Worm (Caenorhabditis elegans) whole organism, young adult: ENCODE data around the gene elb-1.

Experiments used
- B0019.2 ChIP-seq: fragments of 200-800 bp; sonication (Bioruptor generic); conservative IDR thresholded peaks from 2 replicates; pipeline ENCODE4 v1.3.6; 2022; ENCODE audit warnings: missing genetic modification reagents, missing genetic modification characterization, missing compliant biosample characterization
- C17E4.6 ChIP-seq: fragments of 200-800 bp; sonication (Bioruptor generic); IDR thresholded peaks from 2 replicates; pipeline ENCODE4 v1.3.6; 2022; ENCODE audit warnings: missing genetic modification reagents, missing genetic modification characterization, missing compliant biosample characterization
- D2030.7 ChIP-seq: fragments of 200-800 bp; sonication (Bioruptor generic); IDR thresholded peaks from 2 replicates; pipeline ENCODE4 v1.3.6; 2022; ENCODE audit warnings: missing genetic modification reagents, missing genetic modification characterization, missing compliant biosample characterization
- F33H1.4 ChIP-seq: fragments of 200-800 bp; sonication (Bioruptor generic); IDR thresholded peaks from 2 replicates; pipeline ENCODE4 v1.3.6; 2022; ENCODE audit warnings: missing genetic modification reagents, missing genetic modification characterization, missing compliant biosample characterization
- K11D2.4 ChIP-seq: fragments of 200-800 bp; sonication (Bioruptor generic); IDR thresholded peaks from 2 replicates; pipeline ENCODE4 v1.3.6; 2022; ENCODE audit warnings: missing genetic modification reagents, missing genetic modification characterization, missing compliant biosample characterization
- Y79H2A.3 ChIP-seq: fragments of 200-800 bp; sonication (Bioruptor generic); conservative IDR thresholded peaks from 2 replicates; pipeline ENCODE4 v1.3.6; 2022; ENCODE audit warnings: missing genetic modification reagents, missing genetic modification characterization, missing compliant biosample characterization
- athp-1 ChIP-seq: sonication (generic microtip); optimal IDR thresholded peaks from 2 replicates; lab custom pipeline; 2017; ENCODE audit warnings: mild to moderate bottlenecking, missing genetic modification characterization, missing compliant biosample characterization
- attf-5 ChIP-seq: fragments of 200-800 bp; sonication (Bioruptor generic); optimal IDR thresholded peaks from 2 replicates; lab custom pipeline; 2018; ENCODE audit warnings: mild to moderate bottlenecking, missing genetic modification characterization, missing compliant biosample characterization
- bed-2 ChIP-seq: fragments of 200-800 bp; sonication (Bioruptor generic); IDR thresholded peaks from 2 replicates; pipeline ENCODE4 v1.3.6; 2022; ENCODE audit warnings: missing genetic modification reagents, missing genetic modification characterization, missing compliant biosample characterization
- cebp-1 ChIP-seq, 2 experiments: fragments of 200-800 bp in 1 of 2; sonication (Bioruptor generic) in 1 of 2; sonication (generic microtip) in 1 of 2; IDR thresholded peaks in 1 of 2; optimal IDR thresholded peaks in 1 of 2; 2 replicates each; pipeline versions ENCODE4 v1.3.6 to Lab custom; 2017 to 2022; ENCODE audit warnings: missing compliant biosample characterization in 2 of 2, missing genetic modification characterization in 2 of 2, mild to moderate bottlenecking in 1 of 2, missing genetic modification reagents in 1 of 2, moderate library complexity in 1 of 2
- cebp-2 ChIP-seq: fragments of 200-800 bp; sonication (Bioruptor generic); IDR thresholded peaks from 2 replicates; pipeline ENCODE4 v1.3.6; 2022; ENCODE audit warnings: missing genetic modification characterization, missing compliant biosample characterization
- ceh-91 ChIP-seq: fragments of 200-800 bp; sonication (Bioruptor generic); IDR thresholded peaks from 2 replicates; pipeline ENCODE4 v1.3.6; 2022; ENCODE audit warnings: missing genetic modification reagents, missing genetic modification characterization, missing compliant biosample characterization
- dox-1 ChIP-seq: fragments of 200-800 bp; sonication (Bioruptor generic); IDR thresholded peaks from 2 replicates; pipeline ENCODE4 v1.3.6; 2022; ENCODE audit warnings: missing genetic modification reagents, missing genetic modification characterization, missing compliant biosample characterization
- dpl-1 ChIP-seq: fragments of 150-350 bp; optimal IDR thresholded peaks from 2 replicates; lab custom pipeline; 2014; ENCODE audit warnings: missing biosample characterization, missing genetic modification reagents, missing genetic modification characterization
- efl-1 ChIP-seq: fragments of 150-350 bp; optimal IDR thresholded peaks from 2 replicates; lab custom pipeline; 2014; ENCODE audit warnings: missing biosample characterization, missing genetic modification reagents, missing genetic modification characterization
- egl-18 ChIP-seq: fragments of 200-800 bp; sonication (Bioruptor generic); IDR thresholded peaks from 2 replicates; pipeline ENCODE4 v1.3.6; 2022; ENCODE audit warnings: missing genetic modification reagents, missing genetic modification characterization, missing compliant biosample characterization
- ets-4 ChIP-seq: fragments of 200-800 bp; sonication (Bioruptor generic); optimal IDR thresholded peaks from 2 replicates; lab custom pipeline; 2018; ENCODE audit warnings: mild to moderate bottlenecking, missing genetic modification characterization, missing compliant biosample characterization
- hmg-1.2 ChIP-seq: fragments of 200-800 bp; sonication (Bioruptor generic); IDR thresholded peaks from 2 replicates; pipeline ENCODE4 v1.3.6; 2022; ENCODE audit warnings: missing genetic modification reagents, missing genetic modification characterization, missing compliant biosample characterization
- hrde-1 ChIP-seq: sonication (generic microtip); optimal IDR thresholded peaks from 2 replicates; lab custom pipeline; 2016; ENCODE audit warnings: missing genetic modification characterization, mild to moderate bottlenecking, missing compliant biosample characterization, moderate library complexity, missing genotype, missing genetic modification reagents, borderline replicate concordance
- lin-35 ChIP-seq, 3 experiments: fragments of 150-350 bp in 2 of 3; sonication (generic microtip) in 1 of 3; optimal IDR thresholded peaks; 2 replicates each; lab custom pipeline; 2014 to 2018; ENCODE audit warnings: missing biosample characterization in 3 of 3, missing genetic modification characterization in 3 of 3, missing genetic modification reagents in 3 of 3
- lin-40 ChIP-seq: sonication (generic microtip); optimal IDR thresholded peaks from 2 replicates; lab custom pipeline; 2016; ENCODE audit warnings: missing genetic modification characterization, mild to moderate bottlenecking, missing compliant biosample characterization, missing genotype, missing genetic modification reagents
- lin-54 ChIP-seq: fragments of 200-800 bp; sonication (Bioruptor generic); optimal IDR thresholded peaks from 2 replicates; lab custom pipeline; 2018; ENCODE audit warnings: mild to moderate bottlenecking, missing genetic modification characterization, missing compliant biosample characterization
- lsl-1 ChIP-seq: fragments of 200-800 bp; sonication (Bioruptor generic); optimal IDR thresholded peaks from 2 replicates; lab custom pipeline; 2018; ENCODE audit warnings: mild to moderate bottlenecking, missing genetic modification characterization, moderate library complexity, missing compliant biosample characterization
- madf-10 ChIP-seq: sonication (generic microtip); optimal IDR thresholded peaks from 2 replicates; lab custom pipeline; 2016; ENCODE audit warnings: mild to moderate bottlenecking, missing genetic modification characterization, missing compliant biosample characterization
- madf-6 ChIP-seq: fragments of 200-800 bp; sonication (Bioruptor generic); IDR thresholded peaks from 2 replicates; pipeline ENCODE4 v1.3.6; 2022; ENCODE audit warnings: missing genetic modification reagents, missing genetic modification characterization, missing compliant biosample characterization
- mcd-1 ChIP-seq: fragments of 200-800 bp; sonication (Bioruptor generic); IDR thresholded peaks from 2 replicates; pipeline ENCODE4 v1.3.6; 2022; ENCODE audit warnings: missing genetic modification reagents, missing genetic modification characterization, missing compliant biosample characterization
- nfya-1 ChIP-seq: sonication (generic microtip); optimal IDR thresholded peaks from 2 replicates; lab custom pipeline; 2017; ENCODE audit warnings: antibody characterized with exemption, missing compliant biosample characterization, missing genetic modification characterization, borderline replicate concordance; ENCODE audit not compliant: insufficient read depth
- nhr-120 ChIP-seq: fragments of 200-800 bp; sonication (Bioruptor generic); IDR thresholded peaks from 2 replicates; pipeline ENCODE4 v1.3.6; 2022; ENCODE audit warnings: missing genetic modification characterization, missing compliant biosample characterization
- nhr-179 ChIP-seq: sonication (generic microtip); optimal IDR thresholded peaks from 2 replicates; lab custom pipeline; 2016; ENCODE audit warnings: mild to moderate bottlenecking, missing genetic modification characterization, missing compliant biosample characterization
- nhr-80 ChIP-seq: sonication (generic microtip); optimal IDR thresholded peaks from 2 replicates; lab custom pipeline; 2016; ENCODE audit warnings: missing genetic modification characterization, missing compliant biosample characterization
- pbrm-1 ChIP-seq: fragments of 200-800 bp; sonication (Bioruptor generic); IDR thresholded peaks from 2 replicates; pipeline ENCODE4 v1.3.6; 2022; ENCODE audit warnings: missing genetic modification reagents, missing genetic modification characterization, missing compliant biosample characterization
- pha-4 ChIP-seq: fragments of 150-350 bp; sonication (generic microtip); optimal IDR thresholded peaks from 2 replicates; lab custom pipeline; 2014; ENCODE audit warnings: missing biosample characterization, missing genetic modification reagents, missing genetic modification characterization
- rcor-1 ChIP-seq: fragments of 200-800 bp; sonication (Bioruptor generic); IDR thresholded peaks from 2 replicates; pipeline ENCODE4 v1.3.6; 2022; ENCODE audit warnings: missing genetic modification reagents, missing genetic modification characterization, missing compliant biosample characterization
- repo-1 ChIP-seq: sonication (generic microtip); optimal IDR thresholded peaks from 2 replicates; lab custom pipeline; 2017; ENCODE audit warnings: mild to moderate bottlenecking, missing genetic modification characterization, missing compliant biosample characterization
- snpc-4 ChIP-seq, 5 experiments: fragments of 150-350 bp in 1 of 5; sonication (generic microtip) in 4 of 5; optimal IDR thresholded peaks; 2 replicates each; lab custom pipeline; 2014 to 2018; ENCODE audit warnings: missing genetic modification characterization in 5 of 5, missing biosample characterization in 3 of 5, antibody characterized with exemption in 2 of 5, mild to moderate bottlenecking in 2 of 5, missing compliant biosample characterization in 2 of 5, missing genotype in 2 of 5, moderate library complexity in 2 of 5, missing genetic modification reagents in 1 of 5
- sptf-2 ChIP-seq: fragments of 200-800 bp; sonication (Bioruptor generic); optimal IDR thresholded peaks from 2 replicates; lab custom pipeline; 2018; ENCODE audit warnings: mild to moderate bottlenecking, missing genetic modification characterization, missing compliant biosample characterization
- tbp1 ChIP-seq: fragments of 200-800 bp; sonication (Bioruptor generic); optimal IDR thresholded peaks from 2 replicates; lab custom pipeline; 2018; ENCODE audit warnings: mild to moderate bottlenecking, missing genetic modification characterization, missing compliant biosample characterization
- unc-130 ChIP-seq: sonication (generic microtip); optimal IDR thresholded peaks from 2 replicates; lab custom pipeline; 2016; ENCODE audit warnings: missing genetic modification reagents, missing genetic modification characterization, missing compliant biosample characterization
- zfh-2 ChIP-seq: fragments of 200-800 bp; sonication (Bioruptor generic); conservative IDR thresholded peaks from 2 replicates; pipeline ENCODE4 v1.3.6; 2022; ENCODE audit warnings: missing genetic modification reagents, missing genetic modification characterization, missing compliant biosample characterization
- ztf-25 ChIP-seq: fragments of 200-800 bp; sonication (Bioruptor generic); IDR thresholded peaks from 2 replicates; pipeline ENCODE4 v1.3.6; 2022; ENCODE audit warnings: missing genetic modification reagents, missing genetic modification characterization, missing compliant biosample characterization
- ztf-6 ChIP-seq: fragments of 200-800 bp; sonication (Bioruptor generic); IDR thresholded peaks from 2 replicates; pipeline ENCODE4 v1.3.6; 2022; ENCODE audit warnings: missing genetic modification reagents, missing genetic modification characterization, missing compliant biosample characterization

elb-1 gene

DNA sequence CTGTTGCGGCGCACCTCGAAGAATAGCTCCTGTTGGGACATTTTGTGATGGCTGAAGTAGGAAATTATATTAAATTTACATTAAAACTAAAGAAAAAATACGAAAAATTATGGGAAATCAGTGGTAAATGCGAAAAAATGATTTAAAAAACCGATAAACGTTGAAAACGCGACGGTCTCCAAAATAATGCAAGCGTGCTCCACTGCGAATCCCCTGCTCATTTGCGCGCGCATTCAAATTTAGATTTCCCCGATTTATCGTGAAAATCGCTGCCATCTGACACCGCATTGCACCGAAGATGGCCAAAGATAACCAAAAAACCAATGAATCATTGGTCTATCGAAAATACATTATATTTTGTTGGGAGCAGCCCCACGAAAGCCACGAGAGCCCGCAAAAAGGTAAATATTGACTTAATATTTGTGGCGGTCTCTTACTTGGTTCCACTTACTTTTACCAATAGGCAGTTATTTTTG lies at the start of gene elb-1, which contains the start of gene Y41C4A.11:
Gene elb-1, minus strand, starts transcription at position 51 of the 476 bp plus-strand sequence.
Gene Y41C4A.11, plus strand, starts transcription at position 461 of the 476 bp plus-strand sequence.
- TF ChIP-seq efl-1 (GFP tag; lab: Kevin White, UChicago), result peak; percentile 84
- peak; percentile 42 for TF ChIP-seq attf-5 (GFP tag; lab: Kevin White, UChicago)
- TF ChIP-seq dpl-1 (GFP tag; lab: Kevin White, UChicago), result peak; percentile 87
- TF ChIP-seq K11D2.4 (GFP tag; lab: Robert Waterston, UW), result 0 out of 2 replicates have a peak, but pooled peaks have one; percentile 13
- no peak for TF ChIP-seq cebp-1 (GFP tag; IDR thresholded peaks at IDR 0.05; lab: Robert Waterston, UW)
- TF ChIP-seq cebp-1 (tag; optimal IDR thresholded peaks at IDR 0.05; lab: Kevin White, UChicago), result peak; percentile 29
- peak; percentile 97 for TF ChIP-seq lin-54
- TF ChIP-seq nhr-80 (tag; lab: Kevin White, UChicago), result no peak
- TF ChIP-seq lin-35 (GFP tag; optimal IDR thresholded peaks at IDR 0.05; lab: Kevin White, UChicago), result peak; percentile 18 to 90 (median 78)
- TF ChIP-seq egl-18, result no peak
- 0 out of 2 replicates have a peak, but pooled peaks have one; percentile 20 for TF ChIP-seq D2030.7
- TF ChIP-seq tbp1 (GFP tag; lab: Kevin White, UChicago), result peak; percentile 19
- 0 out of 2 replicates have a peak, but pooled peaks have one; percentile 18 for TF ChIP-seq rcor-1 (GFP tag; lab: Robert Waterston, UW)
- no peak for TF ChIP-seq Y79H2A.3 (GFP tag; lab: Robert Waterston, UW)
- peak; percentile 55 for TF ChIP-seq pha-4 (tag; lab: Kevin White, UChicago)
- peak; percentile 97 for TF ChIP-seq mcd-1
- peak; percentile 35 for TF ChIP-seq lsl-1
- TF ChIP-seq ets-4 (GFP tag; lab: Kevin White, UChicago), result no peak
- no peak for TF ChIP-seq dox-1 (GFP tag; lab: Robert Waterston, UW)
- peak; percentile 39 for TF ChIP-seq lin-40
- TF ChIP-seq, all 124 proteins: peak for 14

DNA sequence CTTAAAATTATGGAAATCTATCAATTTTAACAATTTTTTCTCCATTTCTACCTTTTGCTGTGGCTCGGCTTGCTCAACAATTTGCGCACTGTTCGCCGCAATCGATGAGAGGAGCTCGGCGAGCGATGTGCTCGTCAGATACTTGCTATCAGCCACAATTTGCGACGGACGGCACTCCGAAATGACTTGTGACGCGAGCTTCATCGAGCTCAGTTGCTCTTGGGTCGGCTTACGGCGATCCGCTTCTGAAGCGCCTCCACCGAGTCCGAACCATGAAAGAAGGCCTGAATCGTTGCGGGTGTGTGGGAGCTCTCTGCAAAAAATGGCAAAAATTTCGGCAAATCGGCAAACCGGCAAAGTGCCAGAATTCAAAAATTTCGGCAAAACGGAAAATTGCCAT lies 41.4 kb upstream of the elb-1 start:
- no peak for TF ChIP-seq dpl-1 (GFP tag; lab: Kevin White, UChicago)
- peak; percentile 63 for TF ChIP-seq zfh-2
- TF ChIP-seq cebp-2 (GFP tag; lab: Robert Waterston, UW), result 0 out of 2 replicates have a peak, but pooled peaks have one; percentile 57
- no peak for TF ChIP-seq C17E4.6
- TF ChIP-seq D2030.7, result no peak
- no peak for TF ChIP-seq bed-2 (GFP tag; lab: Robert Waterston, UW)
- TF ChIP-seq nfya-1 (tag; lab: Kevin White, UChicago), result no peak

DNA sequence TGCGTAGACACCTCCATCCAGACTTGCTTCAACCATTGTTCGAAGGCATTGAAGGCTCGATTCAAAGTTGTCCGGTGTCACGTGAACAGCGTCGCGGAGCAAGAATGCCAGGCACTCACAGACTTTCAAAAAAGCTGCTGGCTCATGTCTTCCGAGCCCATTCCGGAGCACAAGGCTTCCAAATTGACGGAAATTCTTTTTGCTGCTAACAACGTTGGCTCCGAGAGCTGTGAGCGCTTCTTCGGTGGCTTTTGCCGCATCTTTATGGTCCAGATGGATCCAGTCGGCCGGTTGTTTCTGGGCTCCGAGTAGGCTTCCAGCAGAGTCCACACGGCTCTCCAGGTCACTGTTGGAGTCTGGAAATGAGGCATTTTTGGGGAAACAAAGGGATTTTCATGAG lies 38.6 kb upstream of the elb-1 start:
- no peak for TF ChIP-seq unc-130
- TF ChIP-seq snpc-4 (GFP tag; optimal IDR thresholded peaks at IDR 0.05; lab: Kevin White, UChicago), result no peak
- no peak for TF ChIP-seq snpc-4 (tag; optimal IDR thresholded peaks at IDR 0.05; lab: Kevin White, UChicago)
- TF ChIP-seq zfh-2, result peak; percentile 53
- no peak for TF ChIP-seq rcor-1 (GFP tag; lab: Robert Waterston, UW)
- TF ChIP-seq nhr-80 (tag; lab: Kevin White, UChicago), result no peak

DNA sequence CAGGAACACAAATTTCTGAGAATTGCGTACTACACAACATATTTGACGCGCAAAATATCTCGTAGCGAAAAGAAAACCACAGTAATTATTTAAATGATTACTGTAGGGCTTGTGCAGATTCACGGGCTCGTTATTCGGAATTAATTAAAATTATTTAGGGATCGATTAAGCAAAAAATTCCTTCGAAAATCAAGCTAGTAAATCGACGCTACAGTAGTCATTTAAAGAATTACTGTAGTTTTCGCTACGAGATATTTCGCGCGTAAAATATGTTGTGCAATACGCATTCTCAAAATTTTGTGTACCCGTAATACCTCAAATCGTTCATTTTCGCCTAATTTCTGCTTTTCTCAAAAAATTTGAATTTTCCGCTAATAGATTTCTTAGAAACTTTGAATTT lies 31.6 kb upstream of the elb-1 start:
- no peak for TF ChIP-seq madf-10
- TF ChIP-seq hrde-1, result no peak
- TF ChIP-seq lsl-1, result peak; percentile 50
- no peak for TF ChIP-seq hmg-1.2
- TF ChIP-seq ztf-25 (GFP tag; lab: Robert Waterston, UW), result no peak
- TF ChIP-seq repo-1, result no peak
- TF ChIP-seq athp-1 (tag; lab: Kevin White, UChicago), result no peak
- no peak for TF ChIP-seq snpc-4 (GFP tag; optimal IDR thresholded peaks at IDR 0.05; lab: Kevin White, UChicago)
- TF ChIP-seq snpc-4 (tag; optimal IDR thresholded peaks at IDR 0.05; lab: Kevin White, UChicago), result no peak
- no peak for TF ChIP-seq sptf-2 (GFP tag; lab: Kevin White, UChicago)
- TF ChIP-seq nhr-120 (GFP tag; lab: Robert Waterston, UW), result no peak
- TF ChIP-seq nhr-179 (tag; lab: Kevin White, UChicago), result no peak
- TF ChIP-seq madf-6 (GFP tag; lab: Robert Waterston, UW), result peak; percentile 59
- 0 out of 2 replicates have a peak, but pooled peaks have one; percentile 18 for TF ChIP-seq F33H1.4 (GFP tag; lab: Robert Waterston, UW)
- no peak for TF ChIP-seq B0019.2 (GFP tag; lab: Robert Waterston, UW)
- no peak for TF ChIP-seq cebp-1 (GFP tag; IDR thresholded peaks at IDR 0.05; lab: Robert Waterston, UW)
- no peak for TF ChIP-seq cebp-1 (tag; optimal IDR thresholded peaks at IDR 0.05; lab: Kevin White, UChicago)
- TF ChIP-seq D2030.7, result no peak
- no peak for TF ChIP-seq ztf-6 (GFP tag; lab: Robert Waterston, UW)
- no peak for TF ChIP-seq pbrm-1 (GFP tag; lab: Robert Waterston, UW)
- peak; percentile 56; the same call in 1 of the 2 replicates for TF ChIP-seq ceh-91 (GFP tag; lab: Robert Waterston, UW)
